Fruit fly (Drosophila melanogaster) whole organism, embryonic: ENCODE data around the gene CG11379.

Source experiments
- Ada2b ChIP-seq: fragments of 200-800 bp; sonication (Bioruptor generic); IDR thresholded peaks from 2 replicates; pipeline ENCODE4 v1.3.6; 2022; ENCODE audit warnings: missing biosample characterization, missing genetic modification characterization
- Asciz ChIP-seq: fragments of 200-800 bp; sonication (Bioruptor generic); optimal IDR thresholded peaks from 2 replicates; lab custom pipeline; 2017; ENCODE audit warnings: missing biosample characterization, mild to moderate bottlenecking, missing genetic modification characterization, missing genetic modification reagents
- Atf6 ChIP-seq: fragments of 200-800 bp; sonication (Bioruptor generic); IDR thresholded peaks from 2 replicates; pipeline ENCODE4 v1.3.6; 2022; ENCODE audit warnings: missing biosample characterization, missing genetic modification characterization
- CG10462 ChIP-seq: fragments of 200-800 bp; sonication (Bioruptor generic); optimal IDR thresholded peaks from 2 replicates; lab custom pipeline; 2016; ENCODE audit warnings: missing biosample characterization, missing genetic modification characterization
- CG10959 ChIP-seq: fragments of 200-800 bp; sonication (Bioruptor generic); IDR thresholded peaks from 2 replicates; pipeline ENCODE4 v1.3.6; 2022; ENCODE audit warnings: missing biosample characterization, missing genetic modification characterization
- CG11504 ChIP-seq: fragments of 200-800 bp; sonication (Bioruptor generic); optimal IDR thresholded peaks from 3 replicates; lab custom pipeline; 2019; ENCODE audit warnings: missing biosample characterization, mild to moderate bottlenecking, missing genetic modification characterization, moderate library complexity
- CG11695 ChIP-seq: fragments of 200-800 bp; sonication (Bioruptor generic); IDR thresholded peaks from 3 replicates; pipeline ENCODE4 v1.3.6; 2022; ENCODE audit warnings: missing biosample characterization, missing genetic modification characterization
- CG11723 ChIP-seq: fragments of 200-800 bp; sonication (Bioruptor generic); optimal IDR thresholded peaks from 2 replicates; lab custom pipeline; 2017; ENCODE audit warnings: missing biosample characterization, mild to moderate bottlenecking, missing genetic modification characterization
- CG1233 ChIP-seq: fragments of 200-800 bp; sonication (Bioruptor generic); optimal IDR thresholded peaks from 4 replicates; lab custom pipeline; 2018; ENCODE audit warnings: missing biosample characterization, mild to moderate bottlenecking, missing genetic modification characterization
- CG12391 ChIP-seq: fragments of 200-800 bp; sonication (Bioruptor generic); optimal IDR thresholded peaks from 3 replicates; lab custom pipeline; 2018; ENCODE audit warnings: missing biosample characterization, mild to moderate bottlenecking, missing genetic modification characterization, moderate library complexity
- CG13296 ChIP-seq: fragments of 200-800 bp; sonication (Bioruptor generic); optimal IDR thresholded peaks from 3 replicates; lab custom pipeline; 2018; ENCODE audit warnings: missing biosample characterization, mild to moderate bottlenecking, missing genetic modification characterization
- CG13775 ChIP-seq: fragments of 200-800 bp; sonication (Bioruptor generic); optimal IDR thresholded peaks from 3 replicates; lab custom pipeline; 2017; ENCODE audit warnings: missing biosample characterization, mild to moderate bottlenecking, missing genetic modification characterization
- CG13894 ChIP-seq: fragments of 200-800 bp; sonication (Bioruptor generic); optimal IDR thresholded peaks from 3 replicates; lab custom pipeline; 2018; ENCODE audit warnings: missing biosample characterization, mild to moderate bottlenecking, missing genetic modification characterization, moderate library complexity
- CG15011 ChIP-seq: fragments of 200-800 bp; sonication (Bioruptor generic); optimal IDR thresholded peaks from 3 replicates; lab custom pipeline; 2018; ENCODE audit warnings: missing biosample characterization, mild to moderate bottlenecking, missing genetic modification characterization
- CG15073 ChIP-seq: fragments of 200-800 bp; sonication (Bioruptor generic); optimal IDR thresholded peaks from 2 replicates; lab custom pipeline; 2016; ENCODE audit warnings: missing biosample characterization, missing genetic modification characterization
- CG17361 ChIP-seq: fragments of 200-800 bp; sonication (Bioruptor generic); IDR thresholded peaks from 3 replicates; pipeline ENCODE4 v1.3.6; 2022; ENCODE audit warnings: missing biosample characterization, missing genetic modification characterization
- CG2120 ChIP-seq: fragments of 200-800 bp; sonication (Bioruptor generic); optimal IDR thresholded peaks from 3 replicates; lab custom pipeline; 2016; ENCODE audit warnings: missing biosample characterization, missing genetic modification characterization
- CG2678 ChIP-seq: fragments of 200-800 bp; sonication (Bioruptor generic); optimal IDR thresholded peaks from 3 replicates; lab custom pipeline; 2019; ENCODE audit warnings: missing biosample characterization, mild to moderate bottlenecking, missing genetic modification characterization, moderate library complexity
- CG32767 ChIP-seq: fragments of 200-800 bp; sonication (Bioruptor generic); IDR thresholded peaks from 2 replicates; pipeline ENCODE4 v1.3.6; 2022; ENCODE audit warnings: missing biosample characterization, missing genetic modification characterization
- CG4360 ChIP-seq: fragments of 200-800 bp; sonication (Bioruptor generic); IDR thresholded peaks from 2 replicates; pipeline ENCODE4 v1.3.6; 2022; ENCODE audit warnings: missing biosample characterization, missing genetic modification characterization
- CG4820 ChIP-seq: fragments of 200-800 bp; sonication (Bioruptor generic); optimal IDR thresholded peaks from 3 replicates; lab custom pipeline; 2016; ENCODE audit warnings: missing biosample characterization, missing genetic modification characterization
- CG5180 ChIP-seq: fragments of 200-800 bp; sonication (Bioruptor generic); optimal IDR thresholded peaks from 3 replicates; lab custom pipeline; 2017; ENCODE audit warnings: missing biosample characterization, missing genetic modification characterization, mild to moderate bottlenecking, moderate library complexity, missing genetic modification reagents
- CG5245 ChIP-seq: fragments of 200-800 bp; sonication (Bioruptor generic); optimal IDR thresholded peaks from 3 replicates; lab custom pipeline; 2016; ENCODE audit warnings: missing biosample characterization, missing genetic modification characterization
- CG6254 ChIP-seq: fragments of 200-800 bp; sonication (Bioruptor generic); optimal IDR thresholded peaks from 3 replicates; lab custom pipeline; 2017; ENCODE audit warnings: mild to moderate bottlenecking, missing biosample characterization, missing genetic modification reagents, missing genetic modification characterization
- CG6765 ChIP-seq: fragments of 200-800 bp; sonication (Bioruptor generic); optimal IDR thresholded peaks from 3 replicates; lab custom pipeline; 2017; ENCODE audit warnings: missing biosample characterization, mild to moderate bottlenecking, missing genetic modification characterization
- Dip2 ChIP-seq: fragments of 200-800 bp; sonication (Bioruptor generic); IDR thresholded peaks from 2 replicates; pipeline ENCODE4 v1.3.6; 2022; ENCODE audit warnings: missing biosample characterization, missing genetic modification characterization
- Ets97D ChIP-seq: fragments of 200-800 bp; sonication (Bioruptor generic); optimal IDR thresholded peaks from 3 replicates; lab custom pipeline; 2016; ENCODE audit warnings: missing biosample characterization, missing genetic modification characterization
- Hmr ChIP-seq: fragments of 200-800 bp; sonication (Bioruptor generic); optimal IDR thresholded peaks from 3 replicates; lab custom pipeline; 2017; ENCODE audit warnings: mild to moderate bottlenecking, missing biosample characterization, missing genetic modification reagents, missing genetic modification characterization
- Lim3 ChIP-seq: fragments of 200-800 bp; sonication (Bioruptor generic); IDR thresholded peaks from 2 replicates; pipeline ENCODE4 v1.3.6; 2022; ENCODE audit warnings: missing biosample characterization, missing genetic modification characterization
- Mad ChIP-seq: fragments of 200-800 bp; sonication (Bioruptor generic); optimal IDR thresholded peaks from 2 replicates; lab custom pipeline; 2016; ENCODE audit warnings: missing biosample characterization, missing genetic modification characterization
- Nf-YA ChIP-seq: fragments of 200-800 bp; sonication (Bioruptor generic); IDR thresholded peaks from 2 replicates; pipeline ENCODE4 v1.3.6; 2022; ENCODE audit warnings: missing biosample characterization, missing genetic modification characterization
- Sox100B ChIP-seq: fragments of 200-800 bp; sonication (Bioruptor generic); optimal IDR thresholded peaks from 3 replicates; lab custom pipeline; 2018; ENCODE audit warnings: missing biosample characterization, mild to moderate bottlenecking, missing genetic modification characterization
- TFAM ChIP-seq: fragments of 200-800 bp; sonication (Bioruptor generic); optimal IDR thresholded peaks from 2 replicates; lab custom pipeline; 2017; ENCODE audit warnings: missing biosample characterization, missing genetic modification characterization, inconsistent platforms
- Trl ChIP-seq, 3 experiments: fragments of >200 bp in 2 of 3; fragments of 200-800 bp in 1 of 3; sonication (Bioruptor generic) in 1 of 3; optimal IDR thresholded peaks; 2 replicates in 1 of 3; 3 replicates in 2 of 3; lab custom pipeline; 2016 to 2017; ENCODE audit warnings: missing biosample characterization in 1 of 3, missing genetic modification characterization in 1 of 3
- Vsx1 ChIP-seq: fragments of 200-800 bp; sonication (Bioruptor generic); optimal IDR thresholded peaks from 2 replicates; lab custom pipeline; 2017; ENCODE audit warnings: missing biosample characterization, mild to moderate bottlenecking, missing genetic modification characterization, missing genetic modification reagents
- Xrp1 ChIP-seq: fragments of 200-800 bp; sonication (Bioruptor generic); IDR thresholded peaks from 2 replicates; pipeline ENCODE4 v1.3.6; 2022; ENCODE audit warnings: missing biosample characterization, missing genetic modification characterization
- ac ChIP-seq: fragments of 200-800 bp; sonication (Bioruptor generic); optimal IDR thresholded peaks from 3 replicates; lab custom pipeline; 2017; ENCODE audit warnings: missing biosample characterization, mild to moderate bottlenecking, missing genetic modification characterization
- btn ChIP-seq: fragments of 200-800 bp; sonication (Bioruptor generic); optimal IDR thresholded peaks from 2 replicates; lab custom pipeline; 2016; ENCODE audit warnings: missing biosample characterization, missing genetic modification characterization
- cas ChIP-seq: fragments of 200-800 bp; sonication (Bioruptor generic); IDR thresholded peaks from 2 replicates; pipeline ENCODE4 v1.3.6; 2022; ENCODE audit warnings: missing biosample characterization, missing genetic modification characterization
- crp ChIP-seq, 2 experiments: fragments of 200-800 bp; sonication (Bioruptor generic); optimal IDR thresholded peaks; 2 replicates in 1 of 2; 3 replicates in 1 of 2; lab custom pipeline; 2017; ENCODE audit warnings: missing biosample characterization in 2 of 2, missing genetic modification characterization in 2 of 2, mild to moderate bottlenecking in 1 of 2, moderate library complexity in 1 of 2
- ewg ChIP-seq: fragments of 200-800 bp; sonication (Bioruptor generic); optimal IDR thresholded peaks from 3 replicates; lab custom pipeline; 2017; ENCODE audit warnings: mild to moderate bottlenecking, missing biosample characterization, missing genetic modification reagents, missing genetic modification characterization
- lbe ChIP-seq: fragments of 200-800 bp; sonication (Bioruptor generic); optimal IDR thresholded peaks from 2 replicates; lab custom pipeline; 2016; ENCODE audit warnings: missing biosample characterization, mild to moderate bottlenecking, missing genetic modification characterization
- nom ChIP-seq: fragments of 200-800 bp; sonication (Bioruptor generic); optimal IDR thresholded peaks from 2 replicates; lab custom pipeline; 2017; ENCODE audit warnings: missing biosample characterization, missing genetic modification characterization, mild to moderate bottlenecking, moderate library complexity, missing genetic modification reagents
- onecut ChIP-seq: fragments of 200-800 bp; sonication (Bioruptor generic); IDR thresholded peaks from 2 replicates; pipeline ENCODE4 v1.3.6; 2022; ENCODE audit warnings: missing biosample characterization, missing genetic modification characterization
- p53 ChIP-seq: fragments of 200-800 bp; sonication (Bioruptor generic); optimal IDR thresholded peaks from 2 replicates; lab custom pipeline; 2016; ENCODE audit warnings: missing biosample characterization, missing genetic modification characterization
- pfk ChIP-seq: fragments of 200-800 bp; sonication (Bioruptor generic); optimal IDR thresholded peaks from 2 replicates; lab custom pipeline; 2018; ENCODE audit warnings: missing biosample characterization, mild to moderate bottlenecking, missing genetic modification characterization, moderate library complexity
- ranshi ChIP-seq: fragments of 200-800 bp; sonication (Bioruptor generic); IDR thresholded peaks from 2 replicates; pipeline ENCODE4 v1.3.6; 2022; ENCODE audit warnings: missing biosample characterization, missing genetic modification characterization
- ro ChIP-seq: fragments of 200-800 bp; sonication (Bioruptor generic); IDR thresholded peaks from 2 replicates; pipeline ENCODE4 v1.3.6; 2022; ENCODE audit warnings: missing biosample characterization, missing genetic modification characterization
- sr ChIP-seq: fragments of 200-800 bp; sonication (Bioruptor generic); IDR thresholded peaks from 3 replicates; pipeline ENCODE4 v1.3.6; 2022; ENCODE audit warnings: missing biosample characterization, missing genetic modification characterization
- wek ChIP-seq: fragments of 200-800 bp; sonication (Bioruptor generic); optimal IDR thresholded peaks from 3 replicates; lab custom pipeline; 2018; ENCODE audit warnings: missing biosample characterization, mild to moderate bottlenecking, missing genetic modification characterization, moderate library complexity
- zfh2 ChIP-seq: fragments of 200-800 bp; sonication (Bioruptor generic); optimal IDR thresholded peaks from 2 replicates; lab custom pipeline; 2016; ENCODE audit warnings: missing biosample characterization, missing genetic modification characterization

CG11379 gene

dm6 chrX:1135006-1135376 lies 45.0 kb upstream of the CG11379 start (continued):
- TF ChIP-seq sr: no peak; the same call in 2 of the 3 replicates
- TF ChIP-seq p53 (GFP tag; lab: Kevin White, UChicago): no peak
- no peak for TF ChIP-seq CG11723
- TF ChIP-seq Sox100B (GFP tag; lab: Kevin White, UChicago): no peak
- no peak for TF ChIP-seq cas (GFP tag; lab: Robert Waterston, UW)
- TF ChIP-seq Trl (optimal IDR thresholded peaks at IDR 0.05; lab: Kevin White, UChicago): no peak
- no peak for TF ChIP-seq Trl (GFP tag; optimal IDR thresholded peaks at IDR 0.05; lab: Kevin White, UChicago)
- TF ChIP-seq Ets97D (GFP tag; lab: Kevin White, UChicago): no peak
- TF ChIP-seq CG5180 (GFP tag; lab: Kevin White, UChicago): peak; percentile 100
- TF ChIP-seq Dip2: no peak
- no peak for TF ChIP-seq CG13894 (tag; lab: Kevin White, UChicago)
- TF ChIP-seq nom (GFP tag; lab: Kevin White, UChicago): peak; percentile 44
- TF ChIP-seq Mad (GFP tag; lab: Kevin White, UChicago): no peak
- TF ChIP-seq CG17361 (GFP tag; lab: Robert Waterston, UW): peak; percentile 53; the same call in 2 of the 3 replicates
- no peak for TF ChIP-seq crp (GFP tag; optimal IDR thresholded peaks at IDR 0.05; lab: Kevin White, UChicago)
- TF ChIP-seq CG4360 (GFP tag; lab: Robert Waterston, UW): no peak
- no peak for TF ChIP-seq CG6765 (GFP tag; lab: Kevin White, UChicago)
- TF ChIP-seq ewg (GFP tag; lab: Kevin White, UChicago): peak; percentile 72
- no peak for TF ChIP-seq ro (GFP tag; lab: Robert Waterston, UW)
- no peak for TF ChIP-seq CG10959
- no peak for TF ChIP-seq CG6254 (GFP tag; lab: Kevin White, UChicago)
- no peak for TF ChIP-seq ranshi (GFP tag; lab: Robert Waterston, UW)
- no peak for TF ChIP-seq Hmr (GFP tag; lab: Kevin White, UChicago)
- no peak for TF ChIP-seq onecut (GFP tag; lab: Robert Waterston, UW)
- TF ChIP-seq CG5245 (GFP tag; lab: Kevin White, UChicago): no peak
- TF ChIP-seq lbe (GFP tag; lab: Kevin White, UChicago): no peak
- peak; percentile 36 for TF ChIP-seq CG11504 (tag; lab: Kevin White, UChicago)
- TF ChIP-seq CG4820 (GFP tag; lab: Kevin White, UChicago): no peak
- TF ChIP-seq Vsx1 (GFP tag; lab: Kevin White, UChicago): no peak
- TF ChIP-seq Xrp1: no peak
- peak; percentile 38; the same call in 1 of the 2 replicates for TF ChIP-seq Atf6 (GFP tag; lab: Robert Waterston, UW)
- TF ChIP-seq CG2120 (GFP tag; lab: Kevin White, UChicago): peak; percentile 29
- no peak for TF ChIP-seq Asciz (GFP tag; lab: Kevin White, UChicago)
- peak; percentile 6 for TF ChIP-seq CG12391
- TF ChIP-seq CG1233 (GFP tag; lab: Kevin White, UChicago): no peak
- no peak for TF ChIP-seq CG13775
- no peak for TF ChIP-seq Lim3 (GFP tag; lab: Robert Waterston, UW)
- TF ChIP-seq CG2678 (tag; lab: Kevin White, UChicago): peak; percentile 48
- TF ChIP-seq Nf-YA: no peak
- no peak for TF ChIP-seq pfk
- TF ChIP-seq wek (GFP tag; lab: Kevin White, UChicago): no peak
- no peak for TF ChIP-seq CG32767 (GFP tag; lab: Robert Waterston, UW)
- TF ChIP-seq ac (GFP tag; lab: Kevin White, UChicago): no peak
- no peak for TF ChIP-seq CG15073 (GFP tag; lab: Kevin White, UChicago)
- TF ChIP-seq CG11695: peak; percentile 48; the same call in 1 of the 3 replicates
- TF ChIP-seq CG10462 (GFP tag; lab: Kevin White, UChicago): no peak
- TF ChIP-seq btn (GFP tag; lab: Kevin White, UChicago): no peak
- no peak for TF ChIP-seq Ada2b (GFP tag; lab: Robert Waterston, UW)
- TF ChIP-seq TFAM (GFP tag; lab: Kevin White, UChicago): no peak
- no peak for TF ChIP-seq zfh2 (GFP tag; lab: Kevin White, UChicago)
- no peak for TF ChIP-seq CG15011 (GFP tag; lab: Kevin White, UChicago)
- no peak for TF ChIP-seq CG13296 (GFP tag; lab: Kevin White, UChicago)
